Worm (Caenorhabditis elegans): Measurements from ENCODE around the gene F58E6.6.

DNA sequence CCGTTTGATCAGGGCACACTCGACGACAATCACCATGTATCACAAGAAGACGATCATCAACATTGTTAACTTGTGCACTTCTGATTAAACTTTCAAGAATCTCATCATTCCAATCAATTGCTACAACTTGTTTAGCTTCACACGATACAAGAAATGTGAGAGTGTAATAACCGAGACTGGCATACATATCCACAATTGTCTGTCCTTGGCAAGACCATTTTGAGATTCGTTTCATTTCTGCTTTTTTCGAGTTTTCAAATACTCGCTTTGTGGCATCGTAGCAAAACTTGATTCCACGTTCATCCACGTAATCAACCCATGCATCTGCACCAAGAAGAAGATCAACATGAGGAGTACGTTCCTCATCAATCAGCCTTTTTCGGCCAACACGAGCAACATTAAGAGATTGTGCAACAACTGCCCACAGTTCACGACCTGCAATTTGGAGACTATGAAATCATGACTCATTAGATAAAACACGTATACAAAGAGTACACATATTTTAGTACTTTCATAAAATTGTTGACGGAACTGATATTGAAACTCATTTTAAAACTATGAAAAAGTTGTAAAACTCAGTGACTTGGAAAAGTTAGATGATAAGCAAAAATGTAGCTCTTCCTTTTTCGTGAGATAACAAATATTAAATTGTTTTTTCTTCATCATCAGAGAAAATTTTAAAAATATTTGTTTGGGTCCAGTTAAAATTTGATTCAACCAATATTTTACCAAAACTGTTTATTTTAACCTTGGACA lies 40.2 kb downstream of the F58E6.6 start:
- TF ChIP-seq him-1 (tag; optimal IDR thresholded peaks at IDR 0.05): no peak
- no peak for TF ChIP-seq dao-5 (tag; optimal IDR thresholded peaks at IDR 0.05)

Measured in whole organism, L4/young adult.